Fruit fly (Drosophila melanogaster): ENCODE results near the gene Capa.

- TF ChIP-seq CTCF (optimal IDR thresholded peaks at IDR 0.05) (no peak), CG8478 (optimal IDR thresholded peaks at IDR 0.05) (no peak)
Observed at dm6 chr3R:29930286-29930685, 16.1 kb upstream of the Capa start, which contains the start of gene alpha-Man-Ic.

Data from S2 (cell line).